Worm (Caenorhabditis elegans) whole organism, L1 larva: ENCODE measurements around the gene txdc-17.
A peak's percentile ranks its signal among the peaks of the same experiment; 100 is the strongest.

Experiments
- C04F5.9 ChIP-seq: sonication (generic microtip); optimal IDR thresholded peaks from 2 replicates; lab custom pipeline; 2016; ENCODE audit warnings: missing genetic modification characterization, missing compliant biosample characterization
- C16A3.4 ChIP-seq: fragments of 150-350 bp; optimal IDR thresholded peaks from 2 replicates; lab custom pipeline; 2014; ENCODE audit warnings: missing biosample characterization, missing genetic modification characterization
- F16B12.6 ChIP-seq: fragments of 150-350 bp; optimal IDR thresholded peaks from 2 replicates; lab custom pipeline; 2014; ENCODE audit warnings: missing biosample characterization, missing genetic modification characterization
- alr-1 ChIP-seq: fragments of 200-800 bp; sonication (Bioruptor generic); optimal IDR thresholded peaks from 2 replicates; lab custom pipeline; 2018; ENCODE audit warnings: borderline replicate concordance, mild to moderate bottlenecking, missing genetic modification characterization, missing compliant biosample characterization
- ama-1 ChIP-seq: fragments of 150-350 bp; optimal IDR thresholded peaks from 2 replicates; lab custom pipeline; 2014
- blmp-1 ChIP-seq: fragments of 150-350 bp; optimal IDR thresholded peaks from 2 replicates; lab custom pipeline; 2014; ENCODE audit warnings: missing biosample characterization, missing genetic modification characterization
- ceh-8 ChIP-seq: fragments of 200-800 bp; sonication (Bioruptor generic); optimal IDR thresholded peaks from 2 replicates; lab custom pipeline; 2018; ENCODE audit warnings: mild to moderate bottlenecking, missing genetic modification characterization, moderate library complexity, missing compliant biosample characterization
- ceh-90 ChIP-seq: sonication (generic microtip); optimal IDR thresholded peaks from 2 replicates; lab custom pipeline; 2016; ENCODE audit warnings: missing genetic modification characterization, missing compliant biosample characterization
- ces-1 ChIP-seq: fragments of 150-350 bp; optimal IDR thresholded peaks from 2 replicates; lab custom pipeline; 2014; ENCODE audit warnings: missing biosample characterization, missing genetic modification reagents, missing genetic modification characterization
- dpl-1 ChIP-seq, 3 experiments: fragments of 150-350 bp in 2 of 3; sonication (generic microtip) in 1 of 3; optimal IDR thresholded peaks; 2 replicates each; lab custom pipeline; 2014 to 2017; ENCODE audit warnings: missing biosample characterization in 3 of 3, missing genetic modification characterization in 3 of 3, missing genetic modification reagents in 3 of 3
- dsc-1 ChIP-seq: sonication (generic microtip); optimal IDR thresholded peaks from 2 replicates; lab custom pipeline; 2016; ENCODE audit warnings: mild to moderate bottlenecking, missing genetic modification characterization, missing compliant biosample characterization
- efl-1 ChIP-seq, 4 experiments: fragments of 150-350 bp; optimal IDR thresholded peaks in 3 of 4; peaks in 1 of 4; 1 replicate in 1 of 4; 2 replicates in 3 of 4; lab custom pipeline; 2014; ENCODE audit warnings: missing biosample characterization in 2 of 4, missing genetic modification characterization in 2 of 4, missing genetic modification reagents in 2 of 4
- elt-2 ChIP-seq: sonication (generic microtip); optimal IDR thresholded peaks from 2 replicates; lab custom pipeline; 2016; ENCODE audit warnings: missing genetic modification characterization, mild to moderate bottlenecking, inconsistent platforms, missing compliant biosample characterization, missing genetic modification reagents
- elt-3 ChIP-seq, 6 experiments: fragments of 150-350 bp in 1 of 6; sonication (generic microtip); optimal IDR thresholded peaks; 2 replicates each; lab custom pipeline; 2017 to 2018; ENCODE audit warnings: missing biosample characterization in 6 of 6, missing genetic modification characterization in 6 of 6, inconsistent platforms in 1 of 6
- ets-5 ChIP-seq: fragments of 200-800 bp; sonication (Bioruptor generic); IDR thresholded peaks from 2 replicates; pipeline ENCODE4 v1.3.6; 2022; ENCODE audit warnings: missing genetic modification characterization, missing compliant biosample characterization
- fkh-10 ChIP-seq: sonication (generic microtip); optimal IDR thresholded peaks from 2 replicates; lab custom pipeline; 2017; ENCODE audit warnings: missing biosample characterization, missing genetic modification reagents, missing genetic modification characterization
- fkh-4 ChIP-seq: sonication (generic microtip); optimal IDR thresholded peaks from 2 replicates; lab custom pipeline; 2016; ENCODE audit warnings: missing compliant biosample characterization, missing genetic modification characterization, borderline replicate concordance
- fkh-8 ChIP-seq: sonication (generic microtip); optimal IDR thresholded peaks from 2 replicates; lab custom pipeline; 2016; ENCODE audit warnings: mild to moderate bottlenecking, missing genetic modification characterization, missing compliant biosample characterization
- grh-1 ChIP-seq: fragments of 200-800 bp; sonication (Bioruptor generic); IDR thresholded peaks from 2 replicates; pipeline ENCODE4 v1.3.6; 2022; ENCODE audit warnings: missing genetic modification reagents, missing genetic modification characterization, missing compliant biosample characterization
- irx-1 ChIP-seq: sonication (generic microtip); optimal IDR thresholded peaks from 2 replicates; lab custom pipeline; 2016; ENCODE audit warnings: missing genetic modification characterization, missing compliant biosample characterization
- isw-1 ChIP-seq: fragments of 200-800 bp; sonication (Bioruptor generic); IDR thresholded peaks from 2 replicates; pipeline ENCODE4 v1.3.6; 2022; ENCODE audit warnings: missing genetic modification characterization, missing compliant biosample characterization
- jun-1 ChIP-seq: fragments of 150-350 bp; optimal IDR thresholded peaks from 2 replicates; lab custom pipeline; 2014; ENCODE audit warnings: missing biosample characterization, missing genetic modification reagents, missing genetic modification characterization
- lin-35 ChIP-seq, 2 experiments: fragments of 150-350 bp; optimal IDR thresholded peaks; 2 replicates each; lab custom pipeline; 2014; ENCODE audit warnings: missing biosample characterization in 2 of 2, missing genetic modification characterization in 2 of 2, missing genetic modification reagents in 2 of 2
- lin-39 ChIP-seq: fragments of 150-350 bp; optimal IDR thresholded peaks from 2 replicates; lab custom pipeline; 2014; ENCODE audit warnings: missing biosample characterization, missing genetic modification reagents, missing genetic modification characterization
- lsy-2 ChIP-seq, 2 experiments: fragments of 150-350 bp; optimal IDR thresholded peaks; 2 replicates each; lab custom pipeline; 2014; ENCODE audit warnings: missing biosample characterization in 2 of 2, missing genetic modification characterization in 2 of 2
- mdl-1 ChIP-seq, 2 experiments: fragments of 150-350 bp; optimal IDR thresholded peaks; 2 replicates each; lab custom pipeline; 2014 to 2017; ENCODE audit warnings: missing biosample characterization in 2 of 2, missing genetic modification characterization in 2 of 2, inconsistent platforms in 1 of 2
- mef-2 ChIP-seq: fragments of 150-350 bp; optimal IDR thresholded peaks from 2 replicates; lab custom pipeline; 2014; ENCODE audit warnings: missing biosample characterization, missing genetic modification characterization
- mep-1 ChIP-seq: fragments of 150-350 bp; optimal IDR thresholded peaks from 2 replicates; lab custom pipeline; 2014; ENCODE audit warnings: missing biosample characterization, missing genetic modification characterization
- nhr-11 ChIP-seq: fragments of 150-350 bp; optimal IDR thresholded peaks from 2 replicates; lab custom pipeline; 2014; ENCODE audit warnings: missing biosample characterization, missing genetic modification characterization
- nhr-19 ChIP-seq: fragments of 200-800 bp; sonication (Bioruptor generic); conservative IDR thresholded peaks from 2 replicates; pipeline ENCODE4 v1.3.6; 2022; ENCODE audit warnings: missing genetic modification characterization, missing compliant biosample characterization
- nhr-20 ChIP-seq: sonication (generic microtip); optimal IDR thresholded peaks from 2 replicates; lab custom pipeline; 2016; ENCODE audit warnings: mild to moderate bottlenecking, missing genetic modification characterization, missing compliant biosample characterization
- nhr-237 ChIP-seq: fragments of 150-350 bp; optimal IDR thresholded peaks from 2 replicates; lab custom pipeline; 2014; ENCODE audit warnings: missing biosample characterization, missing genetic modification characterization
- nhr-71 ChIP-seq: sonication (generic microtip); optimal IDR thresholded peaks from 2 replicates; lab custom pipeline; 2016; ENCODE audit warnings: mild to moderate bottlenecking, missing genetic modification characterization, moderate library complexity, missing compliant biosample characterization
- nhr-76 ChIP-seq: sonication (generic microtip); optimal IDR thresholded peaks from 2 replicates; lab custom pipeline; 2017; ENCODE audit warnings: missing biosample characterization, missing genetic modification characterization
- nhr-77 ChIP-seq: fragments of 150-350 bp; optimal IDR thresholded peaks from 2 replicates; lab custom pipeline; 2014; ENCODE audit warnings: missing biosample characterization, missing genetic modification characterization
- nhr-84 ChIP-seq: sonication (generic microtip); optimal IDR thresholded peaks from 2 replicates; lab custom pipeline; 2017; ENCODE audit warnings: missing biosample characterization, missing genetic modification characterization
- nhr-85 ChIP-seq: sonication (generic microtip); peaks from one replicate; lab custom pipeline; 2016; ENCODE audit warnings: missing genetic modification characterization, inconsistent platforms, missing compliant biosample characterization
- nhr-90 ChIP-seq: sonication (generic microtip); optimal IDR thresholded peaks from 2 replicates; lab custom pipeline; 2016; ENCODE audit warnings: mild to moderate bottlenecking, missing genetic modification characterization, missing compliant biosample characterization; ENCODE audit not compliant: poor library complexity
- pag-3 ChIP-seq: sonication (generic microtip); optimal IDR thresholded peaks from 2 replicates; lab custom pipeline; 2017; ENCODE audit warnings: missing genetic modification characterization, mild to moderate bottlenecking, missing compliant biosample characterization, antibody characterized with exemption, borderline replicate concordance; ENCODE audit not compliant: insufficient read depth
- pax-3 ChIP-seq: fragments of 200-800 bp; sonication (Bioruptor generic); optimal IDR thresholded peaks from 2 replicates; lab custom pipeline; 2018; ENCODE audit warnings: mild to moderate bottlenecking, missing genetic modification characterization, moderate library complexity, missing compliant biosample characterization
- pqm-1 ChIP-seq: sonication (generic microtip); optimal IDR thresholded peaks from 3 replicates; lab custom pipeline; 2017; ENCODE audit warnings: missing biosample characterization, missing genetic modification characterization
- rnt-1 ChIP-seq: sonication (generic microtip); optimal IDR thresholded peaks from 2 replicates; lab custom pipeline; 2016; ENCODE audit warnings: mild to moderate bottlenecking, missing genetic modification characterization, moderate library complexity, missing compliant biosample characterization
- snpc-4 ChIP-seq: fragments of 150-350 bp; optimal IDR thresholded peaks from 2 replicates; lab custom pipeline; 2014; ENCODE audit warnings: missing biosample characterization, missing genetic modification characterization
- sup-37 ChIP-seq: fragments of 200-800 bp; sonication (Bioruptor generic); optimal IDR thresholded peaks from 2 replicates; lab custom pipeline; 2018; ENCODE audit warnings: mild to moderate bottlenecking, missing genetic modification characterization, missing compliant biosample characterization
- swsn-7 ChIP-seq: sonication (generic microtip); optimal IDR thresholded peaks from 2 replicates; lab custom pipeline; 2016; ENCODE audit warnings: missing genetic modification characterization, missing compliant biosample characterization
- tbx-2 ChIP-seq: sonication (generic microtip); optimal IDR thresholded peaks from 2 replicates; lab custom pipeline; 2016; ENCODE audit warnings: missing genetic modification characterization, missing compliant biosample characterization
- unc-130 ChIP-seq: fragments of 150-350 bp; optimal IDR thresholded peaks from 2 replicates; lab custom pipeline; 2017; ENCODE audit warnings: missing biosample characterization, missing genetic modification characterization, inconsistent platforms
- unc-30 ChIP-seq: sonication (generic microtip); optimal IDR thresholded peaks from 2 replicates; lab custom pipeline; 2017; ENCODE audit warnings: missing biosample characterization, missing genetic modification characterization
- unc-62 ChIP-seq: fragments of 150-350 bp; optimal IDR thresholded peaks from 2 replicates; lab custom pipeline; 2014; ENCODE audit warnings: missing biosample characterization, missing genetic modification reagents, missing genetic modification characterization
- unc-86 ChIP-seq: sonication (generic microtip); optimal IDR thresholded peaks from 2 replicates; lab custom pipeline; 2016; ENCODE audit warnings: missing genetic modification characterization, missing compliant biosample characterization
- xbp-1 ChIP-seq: sonication (generic microtip); optimal IDR thresholded peaks from 2 replicates; lab custom pipeline; 2016; ENCODE audit warnings: missing genetic modification characterization, missing compliant biosample characterization
- ztf-11 ChIP-seq, 2 experiments: sonication (generic microtip); optimal IDR thresholded peaks; 2 replicates each; lab custom pipeline; 2016 to 2017; ENCODE audit warnings: missing genetic modification characterization in 2 of 2, missing biosample characterization in 1 of 2, missing compliant biosample characterization in 1 of 2
- ztf-4 ChIP-seq: fragments of 150-350 bp; optimal IDR thresholded peaks from 2 replicates; lab custom pipeline; 2014; ENCODE audit warnings: missing biosample characterization, missing genetic modification characterization

Gene txdc-17

ce11 chrIII:2871817-2872216 lies 37.4 kb downstream of the txdc-17 start (continued):
- TF ChIP-seq nhr-77 (peak; percentile 64), swsn-7 (tag; lab: Kevin White, UChicago) (peak; percentile 46), fkh-10 (GFP tag; lab: Kevin White, UChicago) (no peak), rnt-1 (tag; lab: Kevin White, UChicago) (peak; percentile 70), pqm-1 (tag; lab: Kevin White, UChicago) (no peak), ces-1 (GFP tag; lab: Kevin White, UChicago) (no peak), C16A3.4 (tag; lab: Kevin White, UChicago) (peak; percentile 68), mep-1 (tag; lab: Kevin White, UChicago) (peak; percentile 54), blmp-1 (tag; lab: Kevin White, UChicago) (peak; percentile 94), lin-39 (tag; lab: Kevin White, UChicago) (peak; percentile 39), elt-2 (tag; lab: Kevin White, UChicago) (peak; percentile 41), unc-130 (peak; percentile 16), F16B12.6 (tag; lab: Kevin White, UChicago) (no peak), unc-30 (tag; lab: Kevin White, UChicago) (no peak), lsy-2 (tag; optimal IDR thresholded peaks at IDR 0.05; lab: Kevin White, UChicago) (peak; percentile 35 to 67), ceh-90 (tag; lab: Kevin White, UChicago) (no peak), isw-1 (no peak), lin-35 (GFP tag; optimal IDR thresholded peaks at IDR 0.05; lab: Kevin White, UChicago) (peak; percentile 14 to 77), fkh-8 (tag; lab: Kevin White, UChicago) (no peak), ceh-8 (GFP tag; lab: Kevin White, UChicago) (no peak), nhr-76 (no peak), alr-1 (tag; lab: Kevin White, UChicago) (no peak), unc-86 (tag; lab: Kevin White, UChicago) (no peak), C04F5.9 (tag; lab: Kevin White, UChicago) (no peak), irx-1 (peak; percentile 5), nhr-237 (tag; lab: Kevin White, UChicago) (no peak), nhr-11 (tag; lab: Kevin White, UChicago) (no peak), nhr-20 (tag; lab: Kevin White, UChicago) (peak; percentile 90), pag-3 (tag; lab: Kevin White, UChicago) (no peak), grh-1 (peak; percentile 73), dsc-1 (no peak), nhr-71 (tag; lab: Kevin White, UChicago) (peak; percentile 87), pax-3 (tag; lab: Kevin White, UChicago) (no peak), mef-2 (tag; lab: Kevin White, UChicago) (no peak), fkh-4 (tag; lab: Kevin White, UChicago) (no peak), elt-3 (tag; optimal IDR thresholded peaks at IDR 0.05; lab: Kevin White, UChicago) (peak in 5 of 6 experiments; percentile 36 to 94 (median 58)), sup-37 (no peak), ztf-11 (tag; optimal IDR thresholded peaks at IDR 0.05; lab: Kevin White, UChicago) (no peak), efl-1 (optimal IDR thresholded peaks at IDR 0.05; lab: Kevin White, UChicago) (peak; percentile 21 to 36), efl-1 (GFP tag; optimal IDR thresholded peaks at IDR 0.05 in 1 of 2; lab: Kevin White, UChicago) (peak in 1 of 2 experiments; percentile 1), nhr-84 (tag; lab: Kevin White, UChicago) (no peak), nhr-19 (GFP tag; lab: Robert Waterston, UW) (peak; percentile 52), nhr-85 (peak; percentile 99), snpc-4 (tag; lab: Kevin White, UChicago) (no peak), xbp-1 (tag; lab: Kevin White, UChicago) (peak; percentile 46), tbx-2 (tag; lab: Kevin White, UChicago) (peak; percentile 77), ama-1 (lab: Kevin White, UChicago) (no peak), dpl-1 (GFP tag; optimal IDR thresholded peaks at IDR 0.05; lab: Kevin White, UChicago) (peak; percentile 39 to 58 (median 43)), nhr-90 (tag; lab: Kevin White, UChicago) (peak; percentile 84), ets-5 (GFP tag; lab: Robert Waterston, UW) (no peak), mdl-1 (tag; optimal IDR thresholded peaks at IDR 0.05; lab: Kevin White, UChicago) (peak in 1 of 2 experiments; percentile 78), jun-1 (tag; lab: Kevin White, UChicago) (peak; percentile 57), unc-62 (GFP tag; lab: Kevin White, UChicago) (no peak), ztf-4 (tag; lab: Kevin White, UChicago) (peak; percentile 25)
